Fruit fly (Drosophila melanogaster): ENCODE data around the gene Spn.

DNA sequence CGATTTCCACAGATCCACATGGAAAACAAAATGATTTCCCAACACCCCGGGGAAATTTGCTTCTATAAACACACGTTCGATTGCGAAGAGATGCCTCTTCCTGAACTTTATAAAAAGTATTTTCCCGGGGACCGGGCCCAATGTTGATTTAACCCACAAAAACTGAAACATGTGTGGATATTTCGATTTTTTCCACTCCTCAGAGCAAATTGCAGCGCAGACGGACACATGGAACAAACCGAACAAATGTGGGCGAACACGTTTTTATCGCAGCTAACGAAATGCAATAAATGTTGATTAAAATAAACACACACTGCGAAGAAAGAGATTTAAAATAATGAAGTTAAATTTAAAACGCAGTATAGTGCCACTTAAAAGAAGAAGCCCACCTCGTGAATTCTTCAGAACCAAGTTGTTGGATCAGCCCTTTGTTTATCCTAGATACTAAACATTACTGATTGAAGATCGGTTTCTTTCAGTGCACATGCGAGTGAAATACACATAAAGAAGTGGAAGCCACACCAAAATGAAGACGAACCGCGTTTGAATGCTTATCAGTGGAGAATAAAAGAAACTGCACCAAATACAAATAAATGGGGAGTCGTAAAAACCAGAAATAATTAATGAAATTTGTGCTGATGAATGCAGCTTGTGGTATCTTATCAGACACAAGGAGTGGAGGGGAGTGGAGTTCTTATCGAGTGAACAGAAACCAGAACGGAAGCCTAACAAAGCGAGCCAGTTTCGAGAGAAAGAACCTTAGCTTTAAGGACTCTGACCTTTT lies 28.9 kb upstream of the Spn start:
- peak; percentile 44 for TF ChIP-seq CG34367 (tag; optimal IDR thresholded peaks at IDR 0.05)
- peak; percentile 75 for TF ChIP-seq rn (GFP tag; IDR thresholded peaks at IDR 0.05)
- TF ChIP-seq Pif1B (GFP tag; optimal IDR thresholded peaks at IDR 0.05), result peak; percentile 75
- peak; percentile 79 for TF ChIP-seq Pif1A (GFP tag; optimal IDR thresholded peaks at IDR 0.05)
- TF ChIP-seq CG8159 (tag; optimal IDR thresholded peaks at IDR 0.05), result peak; percentile 76
- peak; percentile 60 for TF ChIP-seq CG9948 (tag; optimal IDR thresholded peaks at IDR 0.05)
- TF ChIP-seq Snoo (tag; optimal IDR thresholded peaks at IDR 0.05), result peak; percentile 83
- no peak for TF ChIP-seq CG10348 (GFP tag; IDR thresholded peaks at IDR 0.05)
- TF ChIP-seq CG13204 (GFP tag; optimal IDR thresholded peaks at IDR 0.05), result no peak
- TF ChIP-seq EcR (GFP tag; optimal IDR thresholded peaks at IDR 0.05), result no peak

Data from whole organism, pupa.